Worm (Caenorhabditis elegans): ENCODE measurements around the gene F31D4.8.

ce11 chrV:20824962-20825609, 43.1 kb downstream of the F31D4.8 start, which contains the start of the genes gcy-22 and grl-14:
- TF ChIP-seq lin-11 (tag; optimal IDR thresholded peaks at IDR 0.05) (no peak), lsy-2 (tag; optimal IDR thresholded peaks at IDR 0.05) (no peak), aly-2 (tag; optimal IDR thresholded peaks at IDR 0.05) (no peak), lin-39 (tag; optimal IDR thresholded peaks at IDR 0.05) (no peak)

All from whole organism, L2 larva.